Fruit fly (Drosophila melanogaster): Measurements from ENCODE around the gene fz2.
A peak's percentile ranks its signal among the peaks of the same experiment; 100 is the strongest.

fz2 gene

dm6 chr3L:19254715-19255428 is 19.7 kb upstream of the fz2 start, which contains the start of the genes mRpL21 and rept (continued):
- TF ChIP-seq MTF-1 (GFP tag; optimal IDR thresholded peaks at IDR 0.05; ENCODE audit: borderline replicate concordance), result no peak
- TF ChIP-seq lola (GFP tag; optimal IDR thresholded peaks at IDR 0.05), result peak in 1 of 3 experiments; percentile 35
- TF ChIP-seq CG14710 (tag; optimal IDR thresholded peaks at IDR 0.05), result peak; percentile 64
- TF ChIP-seq CG16813 (GFP tag; IDR thresholded peaks at IDR 0.05; ENCODE audit: partially characterized antibody), result no peak
- no peak for TF ChIP-seq pfk (GFP tag; optimal IDR thresholded peaks at IDR 0.05)
- no peak for TF ChIP-seq gsb (GFP tag; IDR thresholded peaks at IDR 0.05)
- peak; percentile 51 for TF ChIP-seq Bdp1 (GFP tag; optimal IDR thresholded peaks at IDR 0.05)
- TF ChIP-seq CG12769 (tag; optimal IDR thresholded peaks at IDR 0.05), result peak; percentile 68
- TF ChIP-seq CG43689 (GFP tag; IDR thresholded peaks at IDR 0.05), result no peak
- no peak for TF ChIP-seq zf30C (GFP tag; optimal IDR thresholded peaks at IDR 0.05)
- peak; percentile 60 for TF ChIP-seq her (GFP tag; optimal IDR thresholded peaks at IDR 0.05)
- TF ChIP-seq Ravus (GFP tag; IDR thresholded peaks at IDR 0.05), result no peak
- no peak for TF ChIP-seq CG12071 (GFP tag; optimal IDR thresholded peaks at IDR 0.05)
- no peak for TF ChIP-seq slp2 (GFP tag; optimal IDR thresholded peaks at IDR 0.05)
- no peak for TF ChIP-seq Doc3 (GFP tag; IDR thresholded peaks at IDR 0.05; ENCODE audit: partially characterized antibody)
- peak; percentile 69 for TF ChIP-seq Hsf (GFP tag; optimal IDR thresholded peaks at IDR 0.05)
- no peak for TF ChIP-seq CG2129 (GFP tag; IDR thresholded peaks at IDR 0.05; ENCODE audit: partially characterized antibody)
- TF ChIP-seq cg (GFP tag; optimal IDR thresholded peaks at IDR 0.05), result no peak
- TF ChIP-seq CG6683 (GFP tag; optimal IDR thresholded peaks at IDR 0.05), result no peak
- TF ChIP-seq Hr3 (GFP tag; optimal IDR thresholded peaks at IDR 0.05), result peak; percentile 59
- peak; percentile 65 for TF ChIP-seq CG13775 (GFP tag; optimal IDR thresholded peaks at IDR 0.05)
- TF ChIP-seq H2.0 (GFP tag; IDR thresholded peaks at IDR 0.05), result peak; percentile 40
- TF ChIP-seq mam (GFP tag; optimal IDR thresholded peaks at IDR 0.05), result peak; percentile 66
- TF ChIP-seq Hey (tag; optimal IDR thresholded peaks at IDR 0.05), result no peak
- TF ChIP-seq CG7963 (GFP tag; IDR thresholded peaks at IDR 0.05; ENCODE audit: partially characterized antibody), result no peak
- no peak for TF ChIP-seq GATAe (GFP tag; conservative IDR thresholded peaks at IDR 0.05)
- no peak for TF ChIP-seq CG34224 (GFP tag; IDR thresholded peaks at IDR 0.05; ENCODE audit: partially characterized antibody)
- TF ChIP-seq lbe (GFP tag; optimal IDR thresholded peaks at IDR 0.05), result no peak
- TF ChIP-seq sqz (GFP tag; optimal IDR thresholded peaks at IDR 0.05), result no peak
- peak; percentile 2 for TF ChIP-seq Fer2 (tag; optimal IDR thresholded peaks at IDR 0.05)
- TF ChIP-seq ssp (GFP tag; IDR thresholded peaks at IDR 0.05), result no peak
- no peak for TF ChIP-seq ash1 (GFP tag; optimal IDR thresholded peaks at IDR 0.05)
- TF ChIP-seq hb (GFP tag; IDR thresholded peaks at IDR 0.05; ENCODE audit: partially characterized antibody), result no peak
- no peak for TF ChIP-seq CG8765 (GFP tag; IDR thresholded peaks at IDR 0.05)
- peak; percentile 26; the same call in 1 of the 2 replicates for TF ChIP-seq al (GFP tag; IDR thresholded peaks at IDR 0.05)
- TF ChIP-seq CG14014 (GFP tag; IDR thresholded peaks at IDR 0.05), result peak; percentile 56
- no peak for TF ChIP-seq sim (GFP tag; IDR thresholded peaks at IDR 0.05)
- no peak for TF ChIP-seq Oaz (GFP tag; IDR thresholded peaks at IDR 0.05)
- peak; percentile 50 for TF ChIP-seq CG17568 (GFP tag; optimal IDR thresholded peaks at IDR 0.05)
- peak; percentile 48 for TF ChIP-seq chn (GFP tag; optimal IDR thresholded peaks at IDR 0.05)
- no peak for TF ChIP-seq CG7928 (GFP tag; optimal IDR thresholded peaks at IDR 0.05)
- TF ChIP-seq az2 (GFP tag; optimal IDR thresholded peaks at IDR 0.05), result peak; percentile 51
- no peak for TF ChIP-seq slou (GFP tag; optimal IDR thresholded peaks at IDR 0.05)
- TF ChIP-seq tx (GFP tag; optimal IDR thresholded peaks at IDR 0.05), result peak; percentile 50
- TF ChIP-seq nerfin-2 (GFP tag; IDR thresholded peaks at IDR 0.05; ENCODE audit: partially characterized antibody), result no peak
- peak; percentile 81 to 94 for TF ChIP-seq crp (GFP tag; optimal IDR thresholded peaks at IDR 0.05)
- TF ChIP-seq HLH4C (GFP tag; IDR thresholded peaks at IDR 0.05; ENCODE audit: partially characterized antibody), result no peak
- no peak for TF ChIP-seq CG2875 (GFP tag; optimal IDR thresholded peaks at IDR 0.05)
